Worm (Caenorhabditis elegans): ENCODE data around the gene D1086.12.

DNA sequence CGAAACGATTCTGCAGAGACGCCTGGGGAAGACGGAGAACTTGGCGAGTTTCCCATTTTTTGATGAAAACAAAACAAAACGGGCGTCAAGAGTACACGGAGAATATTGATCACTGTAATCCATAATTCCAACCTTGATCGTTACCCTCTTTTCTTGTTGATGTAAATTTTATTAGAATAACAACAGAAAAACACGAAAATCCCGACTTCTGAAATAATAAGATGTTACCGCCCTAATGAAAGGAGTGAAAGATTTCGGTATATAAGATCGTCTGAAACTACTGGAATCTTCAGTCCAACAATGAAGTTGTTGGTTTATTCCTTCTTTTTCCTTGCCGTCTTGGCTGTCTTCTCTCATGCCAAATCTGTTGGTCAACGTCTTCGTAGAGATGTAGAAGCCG is 3.0 kb downstream of the D1086.12 start, which contains the start of gene D1086.9:
- TF ChIP-seq snpc-4 (tag; optimal IDR thresholded peaks at IDR 0.05) (no peak), unc-39 (tag; optimal IDR thresholded peaks at IDR 0.05) (no peak), blmp-1 (tag; optimal IDR thresholded peaks at IDR 0.05) (no peak), tbx-8 (GFP tag; optimal IDR thresholded peaks at IDR 0.05) (no peak), nhr-2 (tag; optimal IDR thresholded peaks at IDR 0.05) (no peak), elt-1 (tag; optimal IDR thresholded peaks at IDR 0.05; ENCODE audit: borderline replicate concordance, insufficient read depth) (no peak), nhr-28 (tag; optimal IDR thresholded peaks at IDR 0.05) (no peak)
